Fruit fly (Drosophila melanogaster): Measurements from ENCODE around the gene CG5888.
A peak's percentile ranks its signal among the peaks of the same experiment; 100 is the strongest.

Gene CG5888

DNA sequence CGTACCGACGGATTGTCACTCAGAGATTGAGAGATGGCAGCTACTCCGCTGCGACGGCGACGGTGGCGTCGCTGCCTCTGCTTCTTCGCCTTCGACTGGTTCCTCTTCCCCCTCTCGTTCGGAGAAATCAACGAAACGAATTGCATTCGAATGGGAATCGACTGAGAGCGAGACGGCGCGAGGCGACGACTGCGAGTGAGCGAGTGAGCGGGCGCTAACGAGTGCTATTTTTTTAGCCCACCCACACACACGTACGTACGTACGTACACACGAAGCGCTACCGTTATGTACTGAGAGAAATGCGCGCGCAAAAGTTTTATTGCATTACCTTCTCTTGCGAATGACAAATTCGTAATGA is 37.4 kb upstream of the CG5888 start, which contains the start of gene dac:
Gene dac (minus strand): TSS at position 356 of the 358 bp plus-strand sequence.
- no peak for TF ChIP-seq br (GFP tag; optimal IDR thresholded peaks at IDR 0.05)
- peak; percentile 2 for TF ChIP-seq ey (GFP tag; optimal IDR thresholded peaks at IDR 0.05)

DNA sequence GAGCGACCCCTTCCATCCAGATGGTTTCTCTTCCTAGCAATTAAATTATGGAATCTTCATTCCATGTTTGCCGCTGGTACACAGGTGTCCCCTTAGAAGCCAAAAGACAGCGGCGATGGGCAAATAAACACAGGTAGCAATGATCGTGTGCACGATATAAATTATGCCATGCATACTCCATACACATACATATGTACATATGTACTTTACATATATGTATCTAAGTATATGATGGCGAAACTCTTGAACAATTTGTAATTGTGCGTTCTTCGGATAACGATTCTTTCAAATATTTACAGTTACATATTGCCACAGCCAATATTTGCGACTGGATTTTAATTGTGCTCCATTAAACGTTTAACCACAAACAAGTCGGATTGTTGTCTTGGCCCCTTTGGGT is 28.2 kb upstream of the CG5888 start:
- no peak for TF ChIP-seq Hr78 (GFP tag; optimal IDR thresholded peaks at IDR 0.05)
- TF ChIP-seq Abd-B (GFP tag; optimal IDR thresholded peaks at IDR 0.05): no peak
- TF ChIP-seq OdsH (GFP tag; optimal IDR thresholded peaks at IDR 0.05): no peak
- peak; percentile 11 for TF ChIP-seq Hnf4 (GFP tag; optimal IDR thresholded peaks at IDR 0.05)

- TF ChIP-seq HLH106 (tag; optimal IDR thresholded peaks at IDR 0.05): no peak
- TF ChIP-seq psq (GFP tag; optimal IDR thresholded peaks at IDR 0.05): no peak
- TF ChIP-seq Dfd (GFP tag; optimal IDR thresholded peaks at IDR 0.05): peak; percentile 98
- TF ChIP-seq foxo (GFP tag; optimal IDR thresholded peaks at IDR 0.05): no peak
Measured at dm6 chr2L:16472184-16472583, 23.9 kb upstream of the CG5888 start.

DNA sequence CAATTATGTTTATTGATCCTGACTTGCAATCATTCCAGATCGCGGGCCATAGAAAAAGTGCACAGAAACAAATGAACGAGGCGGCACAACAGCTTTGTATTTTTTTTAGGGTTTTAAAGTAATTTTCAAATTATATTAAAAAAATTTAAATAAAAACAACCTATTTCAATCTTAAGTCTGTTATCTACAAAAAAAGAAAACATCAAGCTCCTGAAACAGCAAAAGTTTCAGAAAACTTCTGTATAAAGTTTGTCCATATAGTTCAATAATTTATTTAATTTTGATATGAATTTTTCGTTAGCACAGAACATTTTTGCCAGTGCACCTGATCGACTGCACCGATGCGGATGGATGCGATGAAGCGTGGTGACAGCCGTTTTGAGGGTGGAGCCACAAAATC is 21.5 kb upstream of the CG5888 start:
- no peak for TF ChIP-seq Abd-B (GFP tag; optimal IDR thresholded peaks at IDR 0.05)
- TF ChIP-seq usp (GFP tag; optimal IDR thresholded peaks at IDR 0.05): no peak

DNA sequence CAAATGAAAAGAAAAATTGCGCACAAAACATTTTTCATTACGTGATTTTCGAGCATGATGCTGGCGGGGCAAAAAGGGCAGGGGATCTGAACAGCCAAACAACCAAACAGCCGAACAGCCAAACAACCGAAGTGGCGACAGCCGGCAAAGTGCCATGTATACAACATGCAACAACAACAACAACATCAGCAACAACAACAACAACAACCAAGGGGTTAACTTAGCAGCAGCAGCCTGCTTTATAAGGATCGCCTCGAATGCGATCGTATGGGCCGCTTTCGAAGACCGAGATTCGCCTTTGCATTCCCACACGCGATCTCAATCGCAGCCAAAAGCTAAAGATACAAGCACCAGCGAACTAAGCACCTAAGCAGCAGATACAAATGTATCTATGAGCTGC is 15.4 kb upstream of the CG5888 start:
- TF ChIP-seq woc (GFP tag; optimal IDR thresholded peaks at IDR 0.05): no peak
- peak in 1 of 2 experiments; percentile 3 for TF ChIP-seq dl (GFP tag; optimal IDR thresholded peaks at IDR 0.05; ENCODE audit: insufficient read depth in 1 of 2, partially characterized antibody in 2 of 2)
- no peak for TF ChIP-seq Jra (GFP tag; optimal IDR thresholded peaks at IDR 0.05)

dm6 chr2L:16458385-16458784 is 10.1 kb upstream of the CG5888 start:
- no peak for TF ChIP-seq CG32264 (GFP tag; optimal IDR thresholded peaks at IDR 0.05)
- no peak for TF ChIP-seq Abd-B (GFP tag; optimal IDR thresholded peaks at IDR 0.05)
- no peak for TF ChIP-seq jim (GFP tag; optimal IDR thresholded peaks at IDR 0.05)
- TF ChIP-seq OdsH (GFP tag; optimal IDR thresholded peaks at IDR 0.05): no peak
- no peak for TF ChIP-seq GATAd (GFP tag; optimal IDR thresholded peaks at IDR 0.05)
- TF ChIP-seq N (GFP tag; optimal IDR thresholded peaks at IDR 0.05): no peak
- no peak for TF ChIP-seq CG9705 (GFP tag; optimal IDR thresholded peaks at IDR 0.05)
- no peak for TF ChIP-seq Hr78 (GFP tag; optimal IDR thresholded peaks at IDR 0.05)
- TF ChIP-seq tai (GFP tag; optimal IDR thresholded peaks at IDR 0.05): no peak
- TF ChIP-seq HLH106 (tag; optimal IDR thresholded peaks at IDR 0.05): no peak
- no peak for TF ChIP-seq fru (GFP tag; optimal IDR thresholded peaks at IDR 0.05)
- no peak for TF ChIP-seq sage (GFP tag; optimal IDR thresholded peaks at IDR 0.05)
- no peak for TF ChIP-seq Hnf4 (GFP tag; optimal IDR thresholded peaks at IDR 0.05)
- TF ChIP-seq CrebA (GFP tag; optimal IDR thresholded peaks at IDR 0.05; ENCODE audit: borderline replicate concordance): no peak

- TF ChIP-seq pan (optimal IDR thresholded peaks at IDR 0.05) (no peak), N (GFP tag; optimal IDR thresholded peaks at IDR 0.05) (no peak), Vsx2 (GFP tag; optimal IDR thresholded peaks at IDR 0.05; ENCODE audit: partially characterized antibody) (no peak), HLH106 (tag; optimal IDR thresholded peaks at IDR 0.05) (no peak), Dif (GFP tag; optimal IDR thresholded peaks at IDR 0.05; ENCODE audit: partially characterized antibody) (no peak), CG9705 (GFP tag; optimal IDR thresholded peaks at IDR 0.05) (no peak), lola (GFP tag; optimal IDR thresholded peaks at IDR 0.05) (no peak), Rel (GFP tag; optimal IDR thresholded peaks at IDR 0.05) (no peak), Rel (tag; optimal IDR thresholded peaks at IDR 0.05) (no peak), brk (GFP tag; optimal IDR thresholded peaks at IDR 0.05) (no peak), Hnf4 (GFP tag; optimal IDR thresholded peaks at IDR 0.05) (no peak), psq (GFP tag; optimal IDR thresholded peaks at IDR 0.05) (no peak), Hr83 (GFP tag; optimal IDR thresholded peaks at IDR 0.05; ENCODE audit: poor library complexity, severe bottlenecking) (no peak), jim (GFP tag; optimal IDR thresholded peaks at IDR 0.05) (no peak), CrebA (GFP tag; optimal IDR thresholded peaks at IDR 0.05; ENCODE audit: borderline replicate concordance) (no peak), woc (GFP tag; optimal IDR thresholded peaks at IDR 0.05) (no peak), usp (GFP tag; optimal IDR thresholded peaks at IDR 0.05) (no peak), CG32264 (GFP tag; optimal IDR thresholded peaks at IDR 0.05) (no peak), dsf (GFP tag; optimal IDR thresholded peaks at IDR 0.05; ENCODE audit: borderline replicate concordance) (no peak), rgr (GFP tag; optimal IDR thresholded peaks at IDR 0.05) (no peak), dmrt93B (GFP tag; optimal IDR thresholded peaks at IDR 0.05) (no peak)
Measured at dm6 chr2L:16451858-16452257, 3.6 kb upstream of the CG5888 start.
